Worm (Caenorhabditis elegans) whole organism, L4 larva: ENCODE results near the gene Y39H10A.1.
A peak's percentile ranks its signal among the peaks of the same experiment; 100 is the strongest.

ENCODE experiments used
- aha-1 ChIP-seq: fragments of 150-350 bp; peaks from one replicate; lab custom pipeline; 2014; ENCODE audit warnings: missing biosample characterization, missing genetic modification characterization
- dpl-1 ChIP-seq: fragments of 150-350 bp; optimal IDR thresholded peaks from 2 replicates; lab custom pipeline; 2014; ENCODE audit warnings: missing biosample characterization, missing genetic modification reagents, missing genetic modification characterization
- hif-1 ChIP-seq, 2 experiments: sonication (generic microtip); optimal IDR thresholded peaks; 2 replicates each; lab custom pipeline; 2016 to 2017; ENCODE audit warnings: missing compliant biosample characterization in 2 of 2, missing genetic modification characterization in 2 of 2, missing genetic modification reagents in 2 of 2, missing genotype in 2 of 2, mild to moderate bottlenecking in 1 of 2
- hlh-30 ChIP-seq: sonication (generic microtip); optimal IDR thresholded peaks from 2 replicates; lab custom pipeline; 2017; ENCODE audit warnings: antibody characterized with exemption, mild to moderate bottlenecking, missing genetic modification characterization, missing compliant biosample characterization; ENCODE audit not compliant: insufficient read depth
- mdl-1 ChIP-seq, 2 experiments: fragments of 150-350 bp in 1 of 2; sonication (generic microtip) in 1 of 2; optimal IDR thresholded peaks; 2 replicates each; lab custom pipeline; 2014 to 2017; ENCODE audit warnings: missing biosample characterization in 2 of 2, missing genetic modification characterization in 2 of 2
- set-16 ChIP-seq: fragments of 200-800 bp; sonication (Bioruptor generic); IDR thresholded peaks from 2 replicates; pipeline ENCODE4 v1.3.6; 2022; ENCODE audit warnings: missing genetic modification reagents, missing genetic modification characterization, missing compliant biosample characterization
- tag-97 ChIP-seq: fragments of 200-800 bp; sonication (Bioruptor generic); IDR thresholded peaks from 2 replicates; pipeline ENCODE4 v1.3.6; 2022; ENCODE audit warnings: missing genetic modification characterization, missing compliant biosample characterization

The Y39H10A.1 gene

DNA sequence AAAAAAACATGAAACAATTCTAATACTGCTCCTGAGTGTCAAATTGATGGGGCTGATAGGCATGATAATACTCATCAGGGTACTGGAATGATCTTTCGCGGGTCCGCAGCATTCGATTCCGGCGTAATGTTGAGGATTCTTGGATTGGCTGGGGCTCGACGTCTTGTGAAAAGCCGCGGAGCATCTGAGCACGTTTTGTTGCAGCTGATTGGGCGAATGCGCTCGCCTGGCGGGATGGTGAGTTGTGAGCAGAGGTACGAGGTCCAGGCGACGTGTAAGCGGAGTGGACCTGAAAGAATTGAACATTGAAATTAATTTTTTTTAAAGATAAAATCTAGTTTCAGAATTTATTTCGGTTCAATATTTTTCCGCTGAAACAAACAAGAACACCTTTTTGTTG, 47.0 kb downstream of the Y39H10A.1 start:
- TF ChIP-seq hif-1 (tag; optimal IDR thresholded peaks at IDR 0.05; lab: Kevin White, UChicago) (no peak), aha-1 (tag; lab: Kevin White, UChicago) (peak; percentile 7), set-16 (GFP tag; lab: Robert Waterston, UW) (peak; percentile 51)

ce11 chrV:3814938-3815337, 47.9 kb downstream of the Y39H10A.1 start, which contains the start of gene H10D18.1:
Gene H10D18.1 (plus strand): TSS chrV:3815214.
- TF ChIP-seq hlh-30 = peak; percentile 46
- TF ChIP-seq mdl-1 (tag; optimal IDR thresholded peaks at IDR 0.05; lab: Kevin White, UChicago) = peak in 1 of 2 experiments; percentile 6
- no peak for TF ChIP-seq tag-97
- TF ChIP-seq dpl-1 (GFP tag; lab: Kevin White, UChicago) = no peak
